Fruit fly (Drosophila melanogaster) whole organism, embryonic: ENCODE measurements around the gene CG9514.

Experiments
- Abd-B ChIP-seq: fragments of 200-800 bp; sonication (Bioruptor generic); optimal IDR thresholded peaks from 2 replicates; lab custom pipeline; 2018; ENCODE audit warnings: missing biosample characterization, mild to moderate bottlenecking, missing genetic modification characterization, moderate library complexity
- Aef1 ChIP-seq: fragments of 200-800 bp; sonication (Bioruptor generic); IDR thresholded peaks from 3 replicates; pipeline ENCODE4 v1.3.6; 2022; ENCODE audit warnings: missing biosample characterization, missing genetic modification characterization
- Antp ChIP-seq: fragments of 200-800 bp; sonication (Bioruptor generic); optimal IDR thresholded peaks from 3 replicates; lab custom pipeline; 2016; ENCODE audit warnings: missing biosample characterization, missing genetic modification characterization
- Atf6 ChIP-seq: fragments of 200-800 bp; sonication (Bioruptor generic); IDR thresholded peaks from 2 replicates; pipeline ENCODE4 v1.3.6; 2022; ENCODE audit warnings: missing biosample characterization, missing genetic modification characterization
- CG10147 ChIP-seq: fragments of 200-800 bp; sonication (Bioruptor generic); optimal IDR thresholded peaks from 2 replicates; lab custom pipeline; 2019; ENCODE audit warnings: missing biosample characterization, mild to moderate bottlenecking, missing genetic modification characterization, moderate library complexity
- CG10565 ChIP-seq: fragments of 200-800 bp; sonication (Bioruptor generic); optimal IDR thresholded peaks from 3 replicates; lab custom pipeline; 2016; ENCODE audit warnings: missing biosample characterization, mild to moderate bottlenecking, missing genetic modification characterization
- CG11504 ChIP-seq: fragments of 200-800 bp; sonication (Bioruptor generic); optimal IDR thresholded peaks from 3 replicates; lab custom pipeline; 2019; ENCODE audit warnings: missing biosample characterization, mild to moderate bottlenecking, missing genetic modification characterization, moderate library complexity
- CG11696 ChIP-seq: fragments of 200-800 bp; sonication (Bioruptor generic); IDR thresholded peaks from 2 replicates; pipeline ENCODE4 v1.3.6; 2022; ENCODE audit warnings: missing biosample characterization, missing genetic modification characterization
- CG12299 ChIP-seq: fragments of 200-800 bp; sonication (Bioruptor generic); optimal IDR thresholded peaks from 2 replicates; lab custom pipeline; 2018; ENCODE audit warnings: missing biosample characterization, mild to moderate bottlenecking, missing genetic modification characterization
- CG14441 ChIP-seq: fragments of 200-800 bp; sonication (Bioruptor generic); IDR thresholded peaks from 2 replicates; pipeline ENCODE4 v1.3.6; 2022; ENCODE audit warnings: missing biosample characterization, missing genetic modification characterization
- CG1529 ChIP-seq: fragments of 200-800 bp; sonication (Bioruptor generic); optimal IDR thresholded peaks from 3 replicates; lab custom pipeline; 2018; ENCODE audit warnings: missing biosample characterization, missing genetic modification characterization
- CG15479 ChIP-seq: fragments of 200-800 bp; sonication (Bioruptor generic); optimal IDR thresholded peaks from 3 replicates; lab custom pipeline; 2019; ENCODE audit warnings: missing biosample characterization, mild to moderate bottlenecking, missing genetic modification characterization, moderate library complexity
- CG1603 ChIP-seq: fragments of 200-800 bp; sonication (Bioruptor generic); optimal IDR thresholded peaks from 2 replicates; lab custom pipeline; 2019; ENCODE audit warnings: missing biosample characterization, mild to moderate bottlenecking, missing genetic modification characterization, moderate library complexity
- CG16863 ChIP-seq: fragments of 200-800 bp; sonication (Bioruptor generic); optimal IDR thresholded peaks from 3 replicates; lab custom pipeline; 2016; ENCODE audit warnings: missing biosample characterization, missing genetic modification characterization
- CG17802 ChIP-seq: fragments of 200-800 bp; sonication (Bioruptor generic); optimal IDR thresholded peaks from 2 replicates; lab custom pipeline; 2018; ENCODE audit warnings: missing biosample characterization, mild to moderate bottlenecking, missing genetic modification characterization, moderate library complexity
- CG17829 ChIP-seq: fragments of 200-800 bp; optimal IDR thresholded peaks from 2 replicates; lab custom pipeline; 2019; ENCODE audit warnings: missing biosample characterization, mild to moderate bottlenecking, missing genetic modification characterization, moderate library complexity
- CG2116 ChIP-seq: fragments of 200-800 bp; sonication (Bioruptor generic); optimal IDR thresholded peaks from 3 replicates; lab custom pipeline; 2018; ENCODE audit warnings: missing biosample characterization, mild to moderate bottlenecking, missing genetic modification characterization
- CG3407 ChIP-seq: fragments of 200-800 bp; sonication (Bioruptor generic); optimal IDR thresholded peaks from 2 replicates; lab custom pipeline; 2018; ENCODE audit warnings: missing biosample characterization, mild to moderate bottlenecking, missing genetic modification characterization
- CG3995 ChIP-seq: fragments of 200-800 bp; sonication (Bioruptor generic); optimal IDR thresholded peaks from 3 replicates; lab custom pipeline; 2016; ENCODE audit warnings: missing biosample characterization, missing genetic modification characterization
- CG8944 ChIP-seq: fragments of 200-800 bp; sonication (Bioruptor generic); optimal IDR thresholded peaks from 3 replicates; lab custom pipeline; 2016; ENCODE audit warnings: missing biosample characterization, missing genetic modification characterization
- CTCF ChIP-seq: fragments of 200-800 bp; sonication (Bioruptor generic); optimal IDR thresholded peaks from 2 replicates; lab custom pipeline; 2017; ENCODE audit warnings: missing biosample characterization, mild to moderate bottlenecking, missing genetic modification characterization, moderate library complexity
- Dip2 ChIP-seq: fragments of 200-800 bp; sonication (Bioruptor generic); IDR thresholded peaks from 2 replicates; pipeline ENCODE4 v1.3.6; 2022; ENCODE audit warnings: missing biosample characterization, missing genetic modification characterization
- ERR ChIP-seq: fragments of 200-800 bp; sonication (Bioruptor generic); optimal IDR thresholded peaks from 2 replicates; lab custom pipeline; 2016; ENCODE audit warnings: missing biosample characterization, missing genetic modification characterization
- Hr78 ChIP-seq, 2 experiments: fragments of 200-800 bp in 1 of 2; fragments of >200 bp in 1 of 2; sonication (Bioruptor generic) in 1 of 2; optimal IDR thresholded peaks; 2 replicates each; lab custom pipeline; 2017 to 2019; ENCODE audit warnings: missing biosample characterization in 2 of 2, missing genetic modification characterization in 2 of 2, mild to moderate bottlenecking in 1 of 2, moderate library complexity in 1 of 2
- NC2α ChIP-seq: fragments of 200-800 bp; sonication (Bioruptor generic); optimal IDR thresholded peaks from 2 replicates; lab custom pipeline; 2016; ENCODE audit warnings: missing biosample characterization, missing genetic modification characterization
- Oaz ChIP-seq: fragments of 200-800 bp; sonication (Bioruptor generic); IDR thresholded peaks from 2 replicates; pipeline ENCODE4 v1.3.6; 2022; ENCODE audit warnings: missing biosample characterization, missing genetic modification characterization
- Sox100B ChIP-seq: fragments of 200-800 bp; sonication (Bioruptor generic); optimal IDR thresholded peaks from 3 replicates; lab custom pipeline; 2018; ENCODE audit warnings: missing biosample characterization, mild to moderate bottlenecking, missing genetic modification characterization
- ac ChIP-seq: fragments of 200-800 bp; sonication (Bioruptor generic); optimal IDR thresholded peaks from 3 replicates; lab custom pipeline; 2017; ENCODE audit warnings: missing biosample characterization, mild to moderate bottlenecking, missing genetic modification characterization
- bab2 ChIP-seq: fragments of 200-800 bp; sonication (Bioruptor generic); optimal IDR thresholded peaks from 2 replicates; lab custom pipeline; 2016; ENCODE audit warnings: missing biosample characterization, missing genetic modification characterization
- corto ChIP-seq: fragments of 200-800 bp; sonication (Bioruptor generic); optimal IDR thresholded peaks from 2 replicates; lab custom pipeline; 2016; ENCODE audit warnings: missing biosample characterization, mild to moderate bottlenecking, missing genetic modification characterization, moderate library complexity
- danr ChIP-seq: fragments of 200-800 bp; sonication (Bioruptor generic); IDR thresholded peaks from 2 replicates; pipeline ENCODE4 v1.3.6; 2022; ENCODE audit warnings: missing biosample characterization, missing genetic modification characterization
- fru ChIP-seq: fragments of >200 bp; optimal IDR thresholded peaks from 2 replicates; lab custom pipeline; 2017
- gt ChIP-seq: fragments of 200-800 bp; sonication (Bioruptor generic); IDR thresholded peaks from 2 replicates; pipeline ENCODE4 v1.3.6; 2022; ENCODE audit warnings: missing biosample characterization, missing genetic modification characterization
- nom ChIP-seq: fragments of 200-800 bp; sonication (Bioruptor generic); optimal IDR thresholded peaks from 2 replicates; lab custom pipeline; 2017; ENCODE audit warnings: missing biosample characterization, missing genetic modification characterization, mild to moderate bottlenecking, moderate library complexity, missing genetic modification reagents
- otp ChIP-seq: fragments of 200-800 bp; sonication (Bioruptor generic); IDR thresholded peaks from 3 replicates; pipeline ENCODE4, ENCODE4 v1.3.6; 2022; ENCODE audit warnings: missing biosample characterization, missing genetic modification characterization
- pum ChIP-seq: fragments of 200-800 bp; sonication (Bioruptor generic); optimal IDR thresholded peaks from 2 replicates; lab custom pipeline; 2016; ENCODE audit warnings: missing biosample characterization, missing genetic modification characterization
- sens ChIP-seq: fragments of 200-800 bp; sonication (Bioruptor generic); peaks from one replicate; lab custom pipeline; 2016; ENCODE audit warnings: missing biosample characterization, missing genetic modification characterization
- stc ChIP-seq: fragments of 200-800 bp; sonication (Bioruptor generic); IDR thresholded peaks from 2 replicates; pipeline ENCODE4 v1.3.6; 2022; ENCODE audit warnings: missing biosample characterization, missing genetic modification characterization
- stwl ChIP-seq: fragments of 200-800 bp; sonication (Bioruptor generic); optimal IDR thresholded peaks from 3 replicates; lab custom pipeline; 2018; ENCODE audit warnings: missing biosample characterization, mild to moderate bottlenecking, missing genetic modification characterization, moderate library complexity
- trh ChIP-seq: fragments of 200-800 bp; sonication (Bioruptor generic); optimal IDR thresholded peaks from 2 replicates; lab custom pipeline; 2016; ENCODE audit warnings: missing biosample characterization, missing genetic modification characterization
- twi ChIP-seq: fragments of 200-800 bp; optimal IDR thresholded peaks from 2 replicates; lab custom pipeline; 2019; ENCODE audit warnings: missing biosample characterization, mild to moderate bottlenecking, missing genetic modification characterization, moderate library complexity
- wek ChIP-seq: fragments of 200-800 bp; sonication (Bioruptor generic); optimal IDR thresholded peaks from 3 replicates; lab custom pipeline; 2018; ENCODE audit warnings: missing biosample characterization, mild to moderate bottlenecking, missing genetic modification characterization, moderate library complexity

CG9514 gene

dm6 chrX:14918750-14919247 lies 22.1 kb upstream of the CG9514 start, which contains the start of gene Eo (continued):
- no peak for TF ChIP-seq CG3995 (GFP tag; lab: Kevin White, UChicago)
- TF ChIP-seq pum (GFP tag; lab: Kevin White, UChicago) = no peak
- no peak for TF ChIP-seq danr (GFP tag; lab: Robert Waterston, UW)
- no peak for TF ChIP-seq CG8944
- TF ChIP-seq corto (GFP tag; lab: Kevin White, UChicago) = no peak
- TF ChIP-seq CG11504 (tag; lab: Kevin White, UChicago) = peak; percentile 27
- peak; percentile 32 for TF ChIP-seq sens
- TF ChIP-seq Aef1 (GFP tag; lab: Robert Waterston, UW) = no peak
- TF ChIP-seq fru = no peak
- TF ChIP-seq CG3407 (GFP tag; lab: Kevin White, UChicago) = no peak
- no peak for TF ChIP-seq CG1603
- TF ChIP-seq wek (GFP tag; lab: Kevin White, UChicago) = no peak
- no peak for TF ChIP-seq CG12299
- no peak for TF ChIP-seq trh (GFP tag; lab: Kevin White, UChicago)
- peak; percentile 30 for TF ChIP-seq Sox100B (GFP tag; lab: Kevin White, UChicago)
- TF ChIP-seq nom = no peak
- TF ChIP-seq Atf6 (GFP tag; lab: Robert Waterston, UW) = no peak
- TF ChIP-seq CTCF (GFP tag; lab: Kevin White, UChicago) = peak; percentile 90
- TF ChIP-seq Oaz (GFP tag; lab: Robert Waterston, UW) = no peak
- no peak for TF ChIP-seq CG15479 (GFP tag; lab: Kevin White, UChicago)
- no peak for TF ChIP-seq otp (GFP tag; lab: Robert Waterston, UW)
- TF ChIP-seq Abd-B (GFP tag; lab: Kevin White, UChicago) = peak; percentile 25
- no peak for TF ChIP-seq ac (GFP tag; lab: Kevin White, UChicago)
- TF ChIP-seq CG17829 (tag; lab: Kevin White, UChicago) = no peak
- TF ChIP-seq bab2 (GFP tag; lab: Kevin White, UChicago) = no peak
- no peak for TF ChIP-seq Hr78 (GFP tag; optimal IDR thresholded peaks at IDR 0.05; lab: Kevin White, UChicago)
- no peak for TF ChIP-seq CG10147 (GFP tag; lab: Kevin White, UChicago)
- TF ChIP-seq CG1529 (GFP tag; lab: Kevin White, UChicago) = no peak
- TF ChIP-seq twi (tag; lab: Kevin White, UChicago) = no peak
- no peak for TF ChIP-seq Antp (GFP tag; lab: Kevin White, UChicago)
- no peak for TF ChIP-seq ERR (GFP tag; lab: Kevin White, UChicago)
- peak; percentile 21 for TF ChIP-seq stwl (tag; lab: Kevin White, UChicago)
- no peak for TF ChIP-seq CG2116 (GFP tag; lab: Kevin White, UChicago)
- TF ChIP-seq NC2α = no peak
- no peak for TF ChIP-seq CG17802 (tag; lab: Kevin White, UChicago)
- TF ChIP-seq CG11696 = no peak
- TF ChIP-seq stc = no peak
- TF ChIP-seq CG10565 (GFP tag; lab: Kevin White, UChicago) = no peak
- TF ChIP-seq CG16863 (GFP tag; lab: Kevin White, UChicago) = no peak
- TF ChIP-seq Dip2 (GFP tag; lab: Robert Waterston, UW) = no peak
- TF ChIP-seq gt (GFP tag; lab: Robert Waterston, UW) = no peak
- peak; percentile 4; the same call in 1 of the 2 replicates for TF ChIP-seq CG14441 (GFP tag; lab: Robert Waterston, UW)
